Fruit fly (Drosophila melanogaster) whole organism, embryonic: ENCODE data around the gene Ttc19.

ENCODE experiments used
- Abd-B ChIP-seq: fragments of 200-800 bp; sonication (Bioruptor generic); optimal IDR thresholded peaks from 2 replicates; lab custom pipeline; 2018; ENCODE audit warnings: missing biosample characterization, mild to moderate bottlenecking, missing genetic modification characterization, moderate library complexity
- Ada2b ChIP-seq: fragments of 200-800 bp; sonication (Bioruptor generic); IDR thresholded peaks from 2 replicates; pipeline ENCODE4 v1.3.6; 2022; ENCODE audit warnings: missing biosample characterization, missing genetic modification characterization
- Bgb ChIP-seq: fragments of 200-800 bp; sonication (Bioruptor generic); IDR thresholded peaks from 2 replicates; pipeline ENCODE4 v1.3.6; 2022; ENCODE audit warnings: missing biosample characterization, missing genetic modification characterization; ENCODE audit not compliant: partially characterized antibody
- Blimp-1 ChIP-seq: fragments of 200-800 bp; sonication (Bioruptor generic); optimal IDR thresholded peaks from 3 replicates; lab custom pipeline; 2018; ENCODE audit warnings: missing biosample characterization, missing genetic modification characterization, mild to moderate bottlenecking, moderate library complexity, missing genetic modification reagents
- CG15073 ChIP-seq: fragments of 200-800 bp; sonication (Bioruptor generic); optimal IDR thresholded peaks from 2 replicates; lab custom pipeline; 2016; ENCODE audit warnings: missing biosample characterization, missing genetic modification characterization
- CG1529 ChIP-seq: fragments of 200-800 bp; sonication (Bioruptor generic); optimal IDR thresholded peaks from 3 replicates; lab custom pipeline; 2018; ENCODE audit warnings: missing biosample characterization, missing genetic modification characterization
- CG1603 ChIP-seq: fragments of 200-800 bp; sonication (Bioruptor generic); optimal IDR thresholded peaks from 2 replicates; lab custom pipeline; 2019; ENCODE audit warnings: missing biosample characterization, mild to moderate bottlenecking, missing genetic modification characterization, moderate library complexity
- CG1647 ChIP-seq: fragments of 200-800 bp; sonication (Bioruptor generic); optimal IDR thresholded peaks from 3 replicates; lab custom pipeline; 2016; ENCODE audit warnings: missing biosample characterization, missing genetic modification characterization
- CG1792 ChIP-seq: fragments of 200-800 bp; sonication (Bioruptor generic); optimal IDR thresholded peaks from 2 replicates; lab custom pipeline; 2016; ENCODE audit warnings: missing biosample characterization, missing genetic modification characterization
- CG2678 ChIP-seq: fragments of 200-800 bp; sonication (Bioruptor generic); optimal IDR thresholded peaks from 3 replicates; lab custom pipeline; 2019; ENCODE audit warnings: missing biosample characterization, mild to moderate bottlenecking, missing genetic modification characterization, moderate library complexity
- CG32772 ChIP-seq: fragments of 200-800 bp; sonication (Bioruptor generic); IDR thresholded peaks from 2 replicates; pipeline ENCODE4 v1.3.6; 2022; ENCODE audit warnings: missing biosample characterization, missing genetic modification characterization
- CG3847 ChIP-seq: fragments of 200-800 bp; sonication (Bioruptor generic); IDR thresholded peaks from 2 replicates; pipeline ENCODE4 v1.3.6; 2022; ENCODE audit warnings: missing biosample characterization, missing genetic modification characterization
- CG4617 ChIP-seq: fragments of 200-800 bp; sonication (Bioruptor generic); optimal IDR thresholded peaks from 3 replicates; lab custom pipeline; 2016; ENCODE audit warnings: missing biosample characterization, missing genetic modification characterization, borderline replicate concordance
- CG5953 ChIP-seq: fragments of 200-800 bp; sonication (Bioruptor generic); IDR thresholded peaks from 2 replicates; pipeline ENCODE4 v1.3.6; 2022; ENCODE audit warnings: missing biosample characterization, missing genetic modification characterization
- CG8359 ChIP-seq: fragments of 200-800 bp; sonication (Bioruptor generic); optimal IDR thresholded peaks from 2 replicates; lab custom pipeline; 2017; ENCODE audit warnings: missing biosample characterization, mild to moderate bottlenecking, missing genetic modification characterization, borderline replicate concordance
- CG8765 ChIP-seq: fragments of 200-800 bp; sonication (Bioruptor generic); IDR thresholded peaks from 2 replicates; pipeline ENCODE4 v1.3.6; 2022; ENCODE audit warnings: missing biosample characterization, missing genetic modification characterization
- Dek ChIP-seq: fragments of 200-800 bp; sonication (Bioruptor generic); optimal IDR thresholded peaks from 3 replicates; lab custom pipeline; 2019; ENCODE audit warnings: missing biosample characterization, mild to moderate bottlenecking, missing genetic modification characterization, moderate library complexity
- HLH4C ChIP-seq: fragments of 200-800 bp; sonication (Bioruptor generic); IDR thresholded peaks from 3 replicates; pipeline ENCODE4 v1.3.6; 2022; ENCODE audit warnings: missing biosample characterization, missing genetic modification characterization; ENCODE audit not compliant: partially characterized antibody
- Hr3 ChIP-seq: fragments of 200-800 bp; sonication (Bioruptor generic); optimal IDR thresholded peaks from 3 replicates; lab custom pipeline; 2016; ENCODE audit warnings: missing biosample characterization, missing genetic modification characterization
- Lhr ChIP-seq: fragments of 200-800 bp; sonication (Bioruptor generic); optimal IDR thresholded peaks from 3 replicates; lab custom pipeline; 2017; ENCODE audit warnings: mild to moderate bottlenecking, missing biosample characterization, missing genetic modification reagents, missing genetic modification characterization
- NC2α ChIP-seq: fragments of 200-800 bp; sonication (Bioruptor generic); optimal IDR thresholded peaks from 2 replicates; lab custom pipeline; 2016; ENCODE audit warnings: missing biosample characterization, missing genetic modification characterization
- NC2β ChIP-seq: fragments of 200-800 bp; sonication (Bioruptor generic); optimal IDR thresholded peaks from 2 replicates; lab custom pipeline; 2016; ENCODE audit warnings: missing biosample characterization, missing genetic modification characterization
- Ravus ChIP-seq: fragments of 200-800 bp; sonication (Bioruptor generic); IDR thresholded peaks from 2 replicates; pipeline ENCODE4 v1.3.6; 2022; ENCODE audit warnings: missing biosample characterization, missing genetic modification characterization
- Scr ChIP-seq: fragments of 200-800 bp; sonication (Bioruptor generic); IDR thresholded peaks from 2 replicates; pipeline ENCODE4 v1.3.6; 2022; ENCODE audit warnings: missing biosample characterization, missing genetic modification characterization; ENCODE audit not compliant: partially characterized antibody
- Sox100B ChIP-seq: fragments of 200-800 bp; sonication (Bioruptor generic); optimal IDR thresholded peaks from 3 replicates; lab custom pipeline; 2018; ENCODE audit warnings: missing biosample characterization, mild to moderate bottlenecking, missing genetic modification characterization
- Spps ChIP-seq: fragments of 200-800 bp; sonication (Bioruptor generic); optimal IDR thresholded peaks from 2 replicates; lab custom pipeline; 2018; ENCODE audit warnings: missing biosample characterization, mild to moderate bottlenecking, missing genetic modification characterization
- Ssrp ChIP-seq: fragments of 200-800 bp; sonication (Bioruptor generic); optimal IDR thresholded peaks from 2 replicates; lab custom pipeline; 2018; ENCODE audit warnings: missing biosample characterization, mild to moderate bottlenecking, missing genetic modification characterization, moderate library complexity
- Stat92E ChIP-seq, 3 experiments: fragments of >200 bp in 2 of 3; fragments of 200-800 bp in 1 of 3; sonication (Bioruptor generic) in 1 of 3; optimal IDR thresholded peaks; 2 replicates each; lab custom pipeline; 2017 to 2019; ENCODE audit warnings: missing biosample characterization in 3 of 3, missing genetic modification characterization in 3 of 3, mild to moderate bottlenecking in 1 of 3, moderate library complexity in 1 of 3
- Trl ChIP-seq, 3 experiments: fragments of >200 bp in 2 of 3; fragments of 200-800 bp in 1 of 3; sonication (Bioruptor generic) in 1 of 3; optimal IDR thresholded peaks; 2 replicates in 1 of 3; 3 replicates in 2 of 3; lab custom pipeline; 2016 to 2017; ENCODE audit warnings: missing biosample characterization in 1 of 3, missing genetic modification characterization in 1 of 3
- Xbp1 ChIP-seq: fragments of 200-800 bp; sonication (Bioruptor generic); optimal IDR thresholded peaks from 3 replicates; lab custom pipeline; 2016; ENCODE audit warnings: missing biosample characterization, mild to moderate bottlenecking, missing genetic modification characterization
- ase ChIP-seq: fragments of 200-800 bp; sonication (Bioruptor generic); IDR thresholded peaks from 3 replicates; pipeline ENCODE4 v1.3.6; 2022; ENCODE audit warnings: missing biosample characterization, missing genetic modification characterization
- btn ChIP-seq: fragments of 200-800 bp; sonication (Bioruptor generic); optimal IDR thresholded peaks from 2 replicates; lab custom pipeline; 2016; ENCODE audit warnings: missing biosample characterization, missing genetic modification characterization
- cas ChIP-seq: fragments of 200-800 bp; sonication (Bioruptor generic); IDR thresholded peaks from 2 replicates; pipeline ENCODE4 v1.3.6; 2022; ENCODE audit warnings: missing biosample characterization, missing genetic modification characterization
- cwo ChIP-seq: fragments of 200-800 bp; sonication (Bioruptor generic); optimal IDR thresholded peaks from 3 replicates; lab custom pipeline; 2017; ENCODE audit warnings: missing biosample characterization, missing genetic modification characterization, mild to moderate bottlenecking, moderate library complexity, missing genetic modification reagents
- en ChIP-seq: fragments of 200-800 bp; sonication (Bioruptor generic); optimal IDR thresholded peaks from 2 replicates; lab custom pipeline; 2016; ENCODE audit warnings: missing biosample characterization, missing genetic modification characterization
- eyg ChIP-seq: fragments of 200-800 bp; sonication (Bioruptor generic); optimal IDR thresholded peaks from 3 replicates; lab custom pipeline; 2016; ENCODE audit warnings: missing biosample characterization, missing genetic modification characterization
- fru ChIP-seq: fragments of >200 bp; optimal IDR thresholded peaks from 2 replicates; lab custom pipeline; 2017
- gfzf ChIP-seq: fragments of 200-800 bp; sonication (Bioruptor generic); optimal IDR thresholded peaks from 2 replicates; lab custom pipeline; 2016; ENCODE audit warnings: missing biosample characterization, mild to moderate bottlenecking, missing genetic modification characterization, moderate library complexity
- hkb ChIP-seq, 2 experiments: fragments of 200-800 bp in 1 of 2; fragments of >200 bp in 1 of 2; sonication (Bioruptor generic) in 1 of 2; IDR thresholded peaks in 1 of 2; optimal IDR thresholded peaks in 1 of 2; 2 replicates each; pipeline versions ENCODE4 v1.3.6 to Lab custom; 2017 to 2022; ENCODE audit warnings: missing biosample characterization in 1 of 2, missing genetic modification characterization in 1 of 2
- lbe ChIP-seq: fragments of 200-800 bp; sonication (Bioruptor generic); optimal IDR thresholded peaks from 2 replicates; lab custom pipeline; 2016; ENCODE audit warnings: missing biosample characterization, mild to moderate bottlenecking, missing genetic modification characterization
- nerfin-1 ChIP-seq: fragments of 200-800 bp; sonication (Bioruptor generic); optimal IDR thresholded peaks from 3 replicates; lab custom pipeline; 2019; ENCODE audit warnings: missing biosample characterization, mild to moderate bottlenecking, missing genetic modification characterization, moderate library complexity
- org-1 ChIP-seq: fragments of 200-800 bp; sonication (Bioruptor generic); optimal IDR thresholded peaks from 2 replicates; lab custom pipeline; 2017; ENCODE audit warnings: missing biosample characterization, missing genetic modification characterization
- rib ChIP-seq: fragments of 200-800 bp; sonication (Bioruptor generic); IDR thresholded peaks from 2 replicates; pipeline ENCODE4 v1.3.6; 2022; ENCODE audit warnings: missing biosample characterization, missing genetic modification characterization
- row ChIP-seq: fragments of 200-800 bp; sonication (Bioruptor generic); IDR thresholded peaks from 3 replicates; pipeline ENCODE4 v1.3.6; 2022; ENCODE audit warnings: missing biosample characterization, missing genetic modification characterization
- schlank ChIP-seq: fragments of 200-800 bp; sonication (Bioruptor generic); optimal IDR thresholded peaks from 2 replicates; lab custom pipeline; 2018; ENCODE audit warnings: missing biosample characterization, mild to moderate bottlenecking, missing genetic modification characterization
- ssp ChIP-seq: fragments of 200-800 bp; sonication (Bioruptor generic); IDR thresholded peaks from 2 replicates; pipeline ENCODE4 v1.3.6; 2022; ENCODE audit warnings: missing biosample characterization, missing genetic modification characterization
- tx ChIP-seq: fragments of 200-800 bp; sonication (Bioruptor generic); optimal IDR thresholded peaks from 2 replicates; lab custom pipeline; 2016; ENCODE audit warnings: missing biosample characterization, missing genetic modification characterization
- unpg ChIP-seq: fragments of 200-800 bp; sonication (Bioruptor generic); optimal IDR thresholded peaks from 3 replicates; lab custom pipeline; 2018; ENCODE audit warnings: missing biosample characterization, mild to moderate bottlenecking, missing genetic modification characterization, moderate library complexity

The Ttc19 gene

dm6 chr2L:19011895-19012645, 32.9 kb downstream of the Ttc19 start (continued):
- TF ChIP-seq schlank (tag; lab: Kevin White, UChicago) (peak; percentile 75), CG8765 (GFP tag; lab: Robert Waterston, UW) (peak; percentile 27; the same call in 1 of the 2 replicates), ase (peak; percentile 80), rib (GFP tag; lab: Robert Waterston, UW) (no peak), cas (peak; percentile 83), CG5953 (peak; percentile 82), lbe (GFP tag; lab: Kevin White, UChicago) (no peak), org-1 (GFP tag; lab: Kevin White, UChicago) (peak; percentile 87), Ssrp (tag; lab: Kevin White, UChicago) (peak; percentile 73), btn (peak; percentile 15), CG8359 (no peak), Blimp-1 (GFP tag; lab: Kevin White, UChicago) (peak; percentile 67), unpg (GFP tag; lab: Kevin White, UChicago) (peak; percentile 74), CG2678 (peak; percentile 90), HLH4C (no peak), hkb (optimal IDR thresholded peaks at IDR 0.05; lab: Kevin White, UChicago) (no peak), hkb (GFP tag; IDR thresholded peaks at IDR 0.05; lab: Robert Waterston, UW) (peak; percentile 81), Sox100B (GFP tag; lab: Kevin White, UChicago) (peak; percentile 66), nerfin-1 (peak; percentile 34), CG32772 (GFP tag; lab: Robert Waterston, UW) (peak; percentile 87), Scr (GFP tag; lab: Robert Waterston, UW) (no peak), Hr3 (GFP tag; lab: Kevin White, UChicago) (peak; percentile 77), CG1603 (tag; lab: Kevin White, UChicago) (peak; percentile 85), Xbp1 (GFP tag; lab: Kevin White, UChicago) (peak; percentile 84), CG1529 (GFP tag; lab: Kevin White, UChicago) (peak; percentile 67), CG15073 (no peak), en (no peak), Ada2b (GFP tag; lab: Robert Waterston, UW) (peak; percentile 83), Bgb (GFP tag; lab: Robert Waterston, UW) (peak; percentile 21; the same call in 1 of the 2 replicates), Lhr (GFP tag; lab: Kevin White, UChicago) (peak; percentile 16), NC2α (GFP tag; lab: Kevin White, UChicago) (peak; percentile 46), Dek (peak; percentile 77), row (peak; percentile 95), NC2β (GFP tag; lab: Kevin White, UChicago) (peak; percentile 56), CG4617 (GFP tag; lab: Kevin White, UChicago) (peak; percentile 49), eyg (GFP tag; lab: Kevin White, UChicago) (peak; percentile 56), ssp (GFP tag; lab: Robert Waterston, UW) (peak; percentile 80), CG1792 (GFP tag; lab: Kevin White, UChicago) (peak; percentile 71), Trl (optimal IDR thresholded peaks at IDR 0.05; lab: Kevin White, UChicago) (no peak), Trl (GFP tag; optimal IDR thresholded peaks at IDR 0.05; lab: Kevin White, UChicago) (peak; percentile 77), cwo (GFP tag; lab: Kevin White, UChicago) (peak; percentile 87), Spps (peak; percentile 6), CG1647 (peak; percentile 66), fru (no peak), gfzf (GFP tag; lab: Kevin White, UChicago) (no peak), Ravus (GFP tag; lab: Robert Waterston, UW) (peak; percentile 47), CG3847 (GFP tag; lab: Robert Waterston, UW) (peak; percentile 75), Stat92E (GFP tag; optimal IDR thresholded peaks at IDR 0.05; lab: Kevin White, UChicago) (no peak), tx (peak; percentile 73), Abd-B (GFP tag; lab: Kevin White, UChicago) (peak; percentile 68)
